Worm (Caenorhabditis elegans): ENCODE measurements around the gene dbn-1.

Gene dbn-1

ce11 chrIII:13721066-13721465, 40.8 kb downstream of the dbn-1 start:
- TF ChIP-seq ztf-23 (GFP tag; IDR thresholded peaks at IDR 0.05) (peak; percentile 48; the same call in 1 of the 2 replicates), ztf-29 (GFP tag; IDR thresholded peaks at IDR 0.05) (no peak), tab-1 (GFP tag; IDR thresholded peaks at IDR 0.05) (peak; percentile 73; the same call in 1 of the 2 replicates), med-1 (GFP tag; optimal IDR thresholded peaks at IDR 0.05; ENCODE audit: insufficient read depth) (no peak), flt-1 (GFP tag; IDR thresholded peaks at IDR 0.05) (peak; percentile 80), cog-1 (tag; optimal IDR thresholded peaks at IDR 0.05) (peak; percentile 22), klf-2 (GFP tag; conservative IDR thresholded peaks at IDR 0.05) (no peak; the same call in 1 of the 2 replicates), ref-1 (GFP tag; conservative IDR thresholded peaks at IDR 0.05) (no peak), T22C8.4 (GFP tag; IDR thresholded peaks at IDR 0.05) (no peak)

ce11 chrIII:13720190-13720741, 41.6 kb downstream of the dbn-1 start:
- no peak for TF ChIP-seq med-1 (GFP tag; optimal IDR thresholded peaks at IDR 0.05; ENCODE audit: insufficient read depth)
- TF ChIP-seq flt-1 (GFP tag; IDR thresholded peaks at IDR 0.05): peak; percentile 55; the same call in 1 of the 2 replicates
- no peak for TF ChIP-seq ztf-23 (GFP tag; IDR thresholded peaks at IDR 0.05)
- peak; percentile 4 for TF ChIP-seq cog-1 (tag; optimal IDR thresholded peaks at IDR 0.05)
- TF ChIP-seq ztf-29 (GFP tag; IDR thresholded peaks at IDR 0.05): no peak
- no peak for TF ChIP-seq ref-1 (GFP tag; conservative IDR thresholded peaks at IDR 0.05)
- peak; percentile 59; the same call in 1 of the 2 replicates for TF ChIP-seq tab-1 (GFP tag; IDR thresholded peaks at IDR 0.05)
- no peak for TF ChIP-seq T22C8.4 (GFP tag; IDR thresholded peaks at IDR 0.05)

- TF ChIP-seq med-1 (GFP tag; optimal IDR thresholded peaks at IDR 0.05; ENCODE audit: insufficient read depth): no peak
- TF ChIP-seq klf-2 (GFP tag; conservative IDR thresholded peaks at IDR 0.05): no peak
- no peak for TF ChIP-seq ztf-29 (GFP tag; IDR thresholded peaks at IDR 0.05)
- no peak for TF ChIP-seq T22C8.4 (GFP tag; IDR thresholded peaks at IDR 0.05)
- no peak for TF ChIP-seq flt-1 (GFP tag; IDR thresholded peaks at IDR 0.05)
- TF ChIP-seq tab-1 (GFP tag; IDR thresholded peaks at IDR 0.05): no peak
- no peak for TF ChIP-seq ztf-23 (GFP tag; IDR thresholded peaks at IDR 0.05)
- TF ChIP-seq ref-1 (GFP tag; conservative IDR thresholded peaks at IDR 0.05): no peak
These were observed 42.6 kb downstream of the dbn-1 start for ce11 chrIII:13719247-13719758.

ce11 chrIII:13718403-13718969, 43.4 kb downstream of the dbn-1 start:
- no peak for TF ChIP-seq ztf-23 (GFP tag; IDR thresholded peaks at IDR 0.05)
- TF ChIP-seq ref-1 (GFP tag; conservative IDR thresholded peaks at IDR 0.05): no peak; the same call in 1 of the 2 replicates
- no peak for TF ChIP-seq cog-1 (tag; optimal IDR thresholded peaks at IDR 0.05)
- no peak for TF ChIP-seq klf-2 (GFP tag; conservative IDR thresholded peaks at IDR 0.05)
- no peak for TF ChIP-seq tab-1 (GFP tag; IDR thresholded peaks at IDR 0.05)
- TF ChIP-seq T22C8.4 (GFP tag; IDR thresholded peaks at IDR 0.05): no peak
- no peak for TF ChIP-seq ztf-29 (GFP tag; IDR thresholded peaks at IDR 0.05)
- no peak for TF ChIP-seq med-1 (GFP tag; optimal IDR thresholded peaks at IDR 0.05; ENCODE audit: insufficient read depth)
- no peak for TF ChIP-seq flt-1 (GFP tag; IDR thresholded peaks at IDR 0.05)

ce11 chrIII:13717505-13717904, 44.4 kb downstream of the dbn-1 start:
- TF ChIP-seq ztf-23 (GFP tag; IDR thresholded peaks at IDR 0.05) (peak; percentile 55; the same call in 1 of the 2 replicates), T22C8.4 (GFP tag; IDR thresholded peaks at IDR 0.05) (no peak), ref-1 (GFP tag; conservative IDR thresholded peaks at IDR 0.05) (no peak), tab-1 (GFP tag; IDR thresholded peaks at IDR 0.05) (0 out of 2 replicates have a peak, but pooled peaks have one; percentile 73), flt-1 (GFP tag; IDR thresholded peaks at IDR 0.05) (peak; percentile 82), cog-1 (tag; optimal IDR thresholded peaks at IDR 0.05) (no peak), klf-2 (GFP tag; conservative IDR thresholded peaks at IDR 0.05) (no peak), ztf-29 (GFP tag; IDR thresholded peaks at IDR 0.05) (no peak), med-1 (GFP tag; optimal IDR thresholded peaks at IDR 0.05; ENCODE audit: insufficient read depth) (no peak)

ce11 chrIII:13716831-13717230, 45.0 kb downstream of the dbn-1 start:
- TF ChIP-seq med-1 (GFP tag; optimal IDR thresholded peaks at IDR 0.05; ENCODE audit: insufficient read depth) (no peak), ref-1 (GFP tag; conservative IDR thresholded peaks at IDR 0.05) (no peak), flt-1 (GFP tag; IDR thresholded peaks at IDR 0.05) (no peak), tab-1 (GFP tag; IDR thresholded peaks at IDR 0.05) (no peak), ztf-29 (GFP tag; IDR thresholded peaks at IDR 0.05) (no peak), T22C8.4 (GFP tag; IDR thresholded peaks at IDR 0.05) (no peak), cog-1 (tag; optimal IDR thresholded peaks at IDR 0.05) (no peak), ztf-23 (GFP tag; IDR thresholded peaks at IDR 0.05) (no peak), klf-2 (GFP tag; conservative IDR thresholded peaks at IDR 0.05) (no peak)

- TF ChIP-seq flt-1 (GFP tag; IDR thresholded peaks at IDR 0.05) (no peak), T22C8.4 (GFP tag; IDR thresholded peaks at IDR 0.05) (no peak), klf-2 (GFP tag; conservative IDR thresholded peaks at IDR 0.05) (no peak), ztf-29 (GFP tag; IDR thresholded peaks at IDR 0.05) (no peak), ztf-23 (GFP tag; IDR thresholded peaks at IDR 0.05) (no peak), ref-1 (GFP tag; conservative IDR thresholded peaks at IDR 0.05) (no peak), tab-1 (GFP tag; IDR thresholded peaks at IDR 0.05) (no peak), med-1 (GFP tag; optimal IDR thresholded peaks at IDR 0.05; ENCODE audit: insufficient read depth) (no peak), cog-1 (tag; optimal IDR thresholded peaks at IDR 0.05) (no peak)
These were observed 45.6 kb downstream of the dbn-1 start for ce11 chrIII:13716266-13716665.

- TF ChIP-seq flt-1 (GFP tag; IDR thresholded peaks at IDR 0.05): no peak
These were observed 46.9 kb downstream of the dbn-1 start for ce11 chrIII:13714950-13715349.

- TF ChIP-seq tab-1 (GFP tag; IDR thresholded peaks at IDR 0.05) (no peak; the same call in 1 of the 2 replicates), T22C8.4 (GFP tag; IDR thresholded peaks at IDR 0.05) (no peak), cog-1 (tag; optimal IDR thresholded peaks at IDR 0.05) (no peak), flt-1 (GFP tag; IDR thresholded peaks at IDR 0.05) (0 out of 2 replicates have a peak, but pooled peaks have one; percentile 47)
These were observed 48.1 kb downstream of the dbn-1 start for ce11 chrIII:13713807-13714206.
